Fruit fly (Drosophila melanogaster) whole organism, pupa: ENCODE measurements around the gene MESR6.

Experiments
- CG10348 ChIP-seq: fragments of 200-800 bp; sonication (Bioruptor generic); IDR thresholded peaks from 2 replicates; pipeline ENCODE4 v1.3.6; 2022; ENCODE audit warnings: missing biosample characterization, missing genetic modification characterization
- D1 ChIP-seq: fragments of 200-800 bp; sonication (Bioruptor generic); optimal IDR thresholded peaks from 2 replicates; lab custom pipeline; 2018; ENCODE audit warnings: missing biosample characterization, mild to moderate bottlenecking, missing genetic modification characterization, moderate library complexity

DNA sequence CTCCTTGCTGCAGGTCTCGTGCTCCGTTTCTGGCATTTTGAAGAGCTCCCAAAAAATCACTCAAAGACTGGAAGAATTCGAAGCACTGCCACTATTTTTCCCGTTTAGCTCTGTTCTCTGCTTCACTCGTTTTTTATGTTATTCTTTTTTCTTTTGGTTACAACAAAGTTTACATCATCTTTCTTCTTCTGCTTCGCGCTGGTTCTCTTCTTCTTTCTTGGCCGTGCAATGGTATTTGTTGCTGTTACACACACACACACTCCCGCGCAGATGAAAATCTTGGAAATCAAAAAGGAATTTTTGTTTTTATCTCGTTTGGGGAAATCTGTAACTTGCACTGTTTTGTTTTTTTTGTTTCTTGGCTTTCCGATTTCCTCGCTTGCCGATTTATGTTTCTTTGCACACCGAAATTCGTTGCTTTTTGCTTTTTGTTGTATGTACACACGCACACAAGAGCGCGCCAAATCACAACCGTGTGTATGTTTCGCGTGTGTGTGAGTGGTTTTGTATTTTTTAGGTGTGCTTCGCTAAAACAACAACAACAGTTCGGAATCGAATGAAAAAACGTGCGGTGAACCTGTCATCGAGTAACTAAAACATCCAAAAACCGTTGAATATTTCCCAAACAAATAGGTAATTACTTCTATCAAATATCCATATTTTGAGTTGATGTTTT is 6.6 kb upstream of the MESR6 start:
- TF ChIP-seq CG10348 = no peak
- TF ChIP-seq D1 (tag; lab: Kevin White, UChicago) = peak; percentile 36
